Worm (Caenorhabditis elegans) whole organism, L1 larva: Measurements from ENCODE around the gene K06A1.2.

ENCODE experiments used
- C04F5.9 ChIP-seq: sonication (generic microtip); optimal IDR thresholded peaks from 2 replicates; lab custom pipeline; 2016; ENCODE audit warnings: missing genetic modification characterization, missing compliant biosample characterization
- Y116A8C.19 ChIP-seq: sonication (generic microtip); optimal IDR thresholded peaks from 2 replicates; lab custom pipeline; 2016; ENCODE audit warnings: missing compliant biosample characterization, missing genetic modification characterization, borderline replicate concordance
- aly-2 ChIP-seq: fragments of 150-350 bp; optimal IDR thresholded peaks from 2 replicates; lab custom pipeline; 2014; ENCODE audit warnings: missing biosample characterization, missing genetic modification characterization
- ama-1 ChIP-seq: fragments of 150-350 bp; optimal IDR thresholded peaks from 2 replicates; lab custom pipeline; 2014
- blmp-1 ChIP-seq: fragments of 150-350 bp; optimal IDR thresholded peaks from 2 replicates; lab custom pipeline; 2014; ENCODE audit warnings: missing biosample characterization, missing genetic modification characterization
- ceh-82 ChIP-seq, 3 experiments: fragments of 150-350 bp in 1 of 3; sonication (generic microtip) in 2 of 3; optimal IDR thresholded peaks; 2 replicates each; lab custom pipeline; 2014 to 2017; ENCODE audit warnings: missing biosample characterization in 3 of 3, missing genetic modification characterization in 3 of 3
- ceh-90 ChIP-seq: sonication (generic microtip); optimal IDR thresholded peaks from 2 replicates; lab custom pipeline; 2016; ENCODE audit warnings: missing genetic modification characterization, missing compliant biosample characterization
- dsc-1 ChIP-seq: sonication (generic microtip); optimal IDR thresholded peaks from 2 replicates; lab custom pipeline; 2016; ENCODE audit warnings: mild to moderate bottlenecking, missing genetic modification characterization, missing compliant biosample characterization
- efl-1 ChIP-seq, 4 experiments: fragments of 150-350 bp; optimal IDR thresholded peaks in 3 of 4; peaks in 1 of 4; 1 replicate in 1 of 4; 2 replicates in 3 of 4; lab custom pipeline; 2014; ENCODE audit warnings: missing biosample characterization in 2 of 4, missing genetic modification characterization in 2 of 4, missing genetic modification reagents in 2 of 4
- egl-13 ChIP-seq: sonication (generic microtip); optimal IDR thresholded peaks from 2 replicates; lab custom pipeline; 2016; ENCODE audit warnings: missing genotype, missing genetic modification reagents, missing genetic modification characterization, missing compliant biosample characterization
- egl-27 ChIP-seq, 2 experiments: fragments of 150-350 bp in 1 of 2; sonication (generic microtip); optimal IDR thresholded peaks; 3 replicates each; lab custom pipeline; 2017 to 2018; ENCODE audit warnings: missing biosample characterization in 2 of 2, missing genetic modification characterization in 2 of 2, missing genetic modification reagents in 2 of 2
- elt-2 ChIP-seq: sonication (generic microtip); optimal IDR thresholded peaks from 2 replicates; lab custom pipeline; 2016; ENCODE audit warnings: missing genetic modification characterization, mild to moderate bottlenecking, inconsistent platforms, missing compliant biosample characterization, missing genetic modification reagents
- elt-3 ChIP-seq, 6 experiments: fragments of 150-350 bp in 1 of 6; sonication (generic microtip); optimal IDR thresholded peaks; 2 replicates each; lab custom pipeline; 2017 to 2018; ENCODE audit warnings: missing biosample characterization in 6 of 6, missing genetic modification characterization in 6 of 6, inconsistent platforms in 1 of 6
- fkh-8 ChIP-seq: sonication (generic microtip); optimal IDR thresholded peaks from 2 replicates; lab custom pipeline; 2016; ENCODE audit warnings: mild to moderate bottlenecking, missing genetic modification characterization, missing compliant biosample characterization
- grh-1 ChIP-seq: fragments of 200-800 bp; sonication (Bioruptor generic); IDR thresholded peaks from 2 replicates; pipeline ENCODE4 v1.3.6; 2022; ENCODE audit warnings: missing genetic modification reagents, missing genetic modification characterization, missing compliant biosample characterization
- hlh-4 ChIP-seq: sonication (generic microtip); optimal IDR thresholded peaks from 2 replicates; lab custom pipeline; 2016; ENCODE audit warnings: mild to moderate bottlenecking, missing genetic modification characterization, missing compliant biosample characterization
- isw-1 ChIP-seq: fragments of 200-800 bp; sonication (Bioruptor generic); IDR thresholded peaks from 2 replicates; pipeline ENCODE4 v1.3.6; 2022; ENCODE audit warnings: missing genetic modification characterization, missing compliant biosample characterization
- lin-13 ChIP-seq: fragments of 150-350 bp; optimal IDR thresholded peaks from 2 replicates; lab custom pipeline; 2014; ENCODE audit warnings: missing biosample characterization, missing genetic modification reagents, missing genetic modification characterization
- lin-14 ChIP-seq: fragments of 200-800 bp; sonication (Bioruptor generic); optimal IDR thresholded peaks from 2 replicates; lab custom pipeline; 2018; ENCODE audit warnings: mild to moderate bottlenecking, missing genetic modification characterization, moderate library complexity, missing compliant biosample characterization
- lin-35 ChIP-seq, 2 experiments: fragments of 150-350 bp; optimal IDR thresholded peaks; 2 replicates each; lab custom pipeline; 2014; ENCODE audit warnings: missing biosample characterization in 2 of 2, missing genetic modification characterization in 2 of 2, missing genetic modification reagents in 2 of 2
- lir-3 ChIP-seq: sonication (generic microtip); optimal IDR thresholded peaks from 2 replicates; lab custom pipeline; 2016; ENCODE audit warnings: mild to moderate bottlenecking, missing genetic modification characterization, moderate library complexity, missing compliant biosample characterization; ENCODE audit not compliant: poor library complexity
- mdl-1 ChIP-seq, 2 experiments: fragments of 150-350 bp; optimal IDR thresholded peaks; 2 replicates each; lab custom pipeline; 2014 to 2017; ENCODE audit warnings: missing biosample characterization in 2 of 2, missing genetic modification characterization in 2 of 2, inconsistent platforms in 1 of 2
- nhr-11 ChIP-seq: fragments of 150-350 bp; optimal IDR thresholded peaks from 2 replicates; lab custom pipeline; 2014; ENCODE audit warnings: missing biosample characterization, missing genetic modification characterization
- nhr-12 ChIP-seq: sonication (generic microtip); optimal IDR thresholded peaks from 2 replicates; lab custom pipeline; 2017; ENCODE audit warnings: missing biosample characterization, missing genetic modification characterization
- nhr-19 ChIP-seq: fragments of 200-800 bp; sonication (Bioruptor generic); conservative IDR thresholded peaks from 2 replicates; pipeline ENCODE4 v1.3.6; 2022; ENCODE audit warnings: missing genetic modification characterization, missing compliant biosample characterization
- nhr-237 ChIP-seq: fragments of 150-350 bp; optimal IDR thresholded peaks from 2 replicates; lab custom pipeline; 2014; ENCODE audit warnings: missing biosample characterization, missing genetic modification characterization
- nhr-47 ChIP-seq: sonication (generic microtip); optimal IDR thresholded peaks from 2 replicates; lab custom pipeline; 2016; ENCODE audit warnings: mild to moderate bottlenecking, missing genetic modification characterization, moderate library complexity, missing compliant biosample characterization
- nhr-71 ChIP-seq: sonication (generic microtip); optimal IDR thresholded peaks from 2 replicates; lab custom pipeline; 2016; ENCODE audit warnings: mild to moderate bottlenecking, missing genetic modification characterization, moderate library complexity, missing compliant biosample characterization
- nhr-76 ChIP-seq: sonication (generic microtip); optimal IDR thresholded peaks from 2 replicates; lab custom pipeline; 2017; ENCODE audit warnings: missing biosample characterization, missing genetic modification characterization
- nhr-85 ChIP-seq: sonication (generic microtip); peaks from one replicate; lab custom pipeline; 2016; ENCODE audit warnings: missing genetic modification characterization, inconsistent platforms, missing compliant biosample characterization
- nhr-90 ChIP-seq: sonication (generic microtip); optimal IDR thresholded peaks from 2 replicates; lab custom pipeline; 2016; ENCODE audit warnings: mild to moderate bottlenecking, missing genetic modification characterization, missing compliant biosample characterization; ENCODE audit not compliant: poor library complexity
- pax-3 ChIP-seq: fragments of 200-800 bp; sonication (Bioruptor generic); optimal IDR thresholded peaks from 2 replicates; lab custom pipeline; 2018; ENCODE audit warnings: mild to moderate bottlenecking, missing genetic modification characterization, moderate library complexity, missing compliant biosample characterization
- pqm-1 ChIP-seq: sonication (generic microtip); optimal IDR thresholded peaks from 3 replicates; lab custom pipeline; 2017; ENCODE audit warnings: missing biosample characterization, missing genetic modification characterization
- rnt-1 ChIP-seq: sonication (generic microtip); optimal IDR thresholded peaks from 2 replicates; lab custom pipeline; 2016; ENCODE audit warnings: mild to moderate bottlenecking, missing genetic modification characterization, moderate library complexity, missing compliant biosample characterization
- snu-23 ChIP-seq: sonication (generic microtip); optimal IDR thresholded peaks from 2 replicates; lab custom pipeline; 2016; ENCODE audit warnings: missing genetic modification characterization, missing compliant biosample characterization
- sox-4 ChIP-seq: sonication (generic microtip); optimal IDR thresholded peaks from 2 replicates; lab custom pipeline; 2016; ENCODE audit warnings: missing genetic modification characterization, missing compliant biosample characterization
- swsn-7 ChIP-seq: sonication (generic microtip); optimal IDR thresholded peaks from 2 replicates; lab custom pipeline; 2016; ENCODE audit warnings: missing genetic modification characterization, missing compliant biosample characterization
- tbx-2 ChIP-seq: sonication (generic microtip); optimal IDR thresholded peaks from 2 replicates; lab custom pipeline; 2016; ENCODE audit warnings: missing genetic modification characterization, missing compliant biosample characterization
- tlp-1 ChIP-seq: fragments of 150-350 bp; optimal IDR thresholded peaks from 2 replicates; lab custom pipeline; 2014; ENCODE audit warnings: missing biosample characterization, missing genetic modification characterization
- unc-30 ChIP-seq: sonication (generic microtip); optimal IDR thresholded peaks from 2 replicates; lab custom pipeline; 2017; ENCODE audit warnings: missing biosample characterization, missing genetic modification characterization
- ztf-11 ChIP-seq, 2 experiments: sonication (generic microtip); optimal IDR thresholded peaks; 2 replicates each; lab custom pipeline; 2016 to 2017; ENCODE audit warnings: missing genetic modification characterization in 2 of 2, missing biosample characterization in 1 of 2, missing compliant biosample characterization in 1 of 2
- ztf-4 ChIP-seq: fragments of 150-350 bp; optimal IDR thresholded peaks from 2 replicates; lab custom pipeline; 2014; ENCODE audit warnings: missing biosample characterization, missing genetic modification characterization

The K06A1.2 gene

ce11 chrII:6491817-6492452 lies 48.1 kb downstream of the K06A1.2 start, which contains the start of the genes T28D9.11 and T28D9.1 (continued):
- TF ChIP-seq swsn-7 (tag; lab: Kevin White, UChicago) (peak; percentile 49), hlh-4 (tag; lab: Kevin White, UChicago) (no peak), nhr-47 (tag; lab: Kevin White, UChicago) (peak; percentile 56), ztf-11 (tag; optimal IDR thresholded peaks at IDR 0.05; lab: Kevin White, UChicago) (peak in 1 of 2 experiments; percentile 54), nhr-85 (tag; lab: Kevin White, UChicago) (no peak), pqm-1 (tag; lab: Kevin White, UChicago) (no peak), pax-3 (tag; lab: Kevin White, UChicago) (no peak), Y116A8C.19 (tag; lab: Kevin White, UChicago) (no peak), C04F5.9 (tag; lab: Kevin White, UChicago) (no peak), nhr-76 (tag; lab: Kevin White, UChicago) (no peak), mdl-1 (tag; optimal IDR thresholded peaks at IDR 0.05; lab: Kevin White, UChicago) (no peak), ama-1 (lab: Kevin White, UChicago) (peak; percentile 59), lir-3 (tag; lab: Kevin White, UChicago) (no peak), unc-30 (tag; lab: Kevin White, UChicago) (no peak), ceh-90 (tag; lab: Kevin White, UChicago) (no peak), grh-1 (GFP tag; lab: Robert Waterston, UW) (0 out of 2 replicates have a peak, but pooled peaks have one; percentile 22), blmp-1 (no peak), ceh-82 (tag; optimal IDR thresholded peaks at IDR 0.05; lab: Kevin White, UChicago) (peak in 2 of 3 experiments; percentile 56 to 81), nhr-11 (tag; lab: Kevin White, UChicago) (no peak), egl-13 (tag; lab: Kevin White, UChicago) (peak; percentile 26), nhr-12 (no peak), elt-3 (tag; optimal IDR thresholded peaks at IDR 0.05; lab: Kevin White, UChicago) (no peak), nhr-19 (GFP tag; lab: Robert Waterston, UW) (0 out of 2 replicates have a peak, but pooled peaks have one; percentile 16), rnt-1 (peak; percentile 58), tbx-2 (tag; lab: Kevin White, UChicago) (peak; percentile 18), efl-1 (optimal IDR thresholded peaks at IDR 0.05; lab: Kevin White, UChicago) (peak; percentile 38 to 55), efl-1 (GFP tag; optimal IDR thresholded peaks at IDR 0.05 in 1 of 2; lab: Kevin White, UChicago) (peak in 1 of 2 experiments; percentile 32), ztf-4 (tag; lab: Kevin White, UChicago) (peak; percentile 23), dsc-1 (tag; lab: Kevin White, UChicago) (peak; percentile 18), lin-13 (peak; percentile 33), fkh-8 (tag; lab: Kevin White, UChicago) (peak; percentile 87), nhr-71 (tag; lab: Kevin White, UChicago) (peak; percentile 55), snu-23 (GFP tag; lab: Kevin White, UChicago) (peak; percentile 32), tlp-1 (tag; lab: Kevin White, UChicago) (no peak)

- TF ChIP-seq nhr-71 (tag; lab: Kevin White, UChicago) (no peak), rnt-1 (no peak), egl-27 (tag; optimal IDR thresholded peaks at IDR 0.05; lab: Kevin White, UChicago) (no peak), nhr-237 (tag; lab: Kevin White, UChicago) (no peak), lir-3 (tag; lab: Kevin White, UChicago) (no peak), lin-35 (GFP tag; optimal IDR thresholded peaks at IDR 0.05; lab: Kevin White, UChicago) (no peak), sox-4 (tag; lab: Kevin White, UChicago) (no peak), elt-2 (no peak), aly-2 (no peak), isw-1 (no peak), lin-14 (GFP tag; lab: Kevin White, UChicago) (no peak), nhr-90 (no peak)
These were observed 49.3 kb downstream of the K06A1.2 start for ce11 chrII:6493139-6493538.
